Fruit fly (Drosophila melanogaster) whole organism, embryonic: ENCODE measurements around the gene Srg3.

Experiments
- Aef1 ChIP-seq: fragments of 200-800 bp; sonication (Bioruptor generic); IDR thresholded peaks from 3 replicates; pipeline ENCODE4 v1.3.6; 2022; ENCODE audit warnings: missing biosample characterization, missing genetic modification characterization
- Atf-2 ChIP-seq: fragments of 200-800 bp; sonication (Bioruptor generic); optimal IDR thresholded peaks from 2 replicates; lab custom pipeline; 2016; ENCODE audit warnings: missing biosample characterization, missing genetic modification characterization
- Atf6 ChIP-seq: fragments of 200-800 bp; sonication (Bioruptor generic); IDR thresholded peaks from 2 replicates; pipeline ENCODE4 v1.3.6; 2022; ENCODE audit warnings: missing biosample characterization, missing genetic modification characterization
- BtbVII ChIP-seq: fragments of 200-800 bp; sonication (Bioruptor generic); optimal IDR thresholded peaks from 3 replicates; lab custom pipeline; 2017; ENCODE audit warnings: missing biosample characterization, mild to moderate bottlenecking, missing genetic modification characterization
- CG10321 ChIP-seq: fragments of 200-800 bp; sonication (Bioruptor generic); IDR thresholded peaks from 2 replicates; pipeline ENCODE4 v1.3.6; 2022; ENCODE audit warnings: missing biosample characterization, missing genetic modification characterization
- CG12659 ChIP-seq: fragments of 200-800 bp; sonication (Bioruptor generic); optimal IDR thresholded peaks from 3 replicates; lab custom pipeline; 2017; ENCODE audit warnings: mild to moderate bottlenecking, missing biosample characterization, missing genetic modification reagents, missing genetic modification characterization
- CG13424 ChIP-seq: fragments of 200-800 bp; sonication (Bioruptor generic); optimal IDR thresholded peaks from 2 replicates; lab custom pipeline; 2019; ENCODE audit warnings: missing biosample characterization, mild to moderate bottlenecking, missing genetic modification characterization, moderate library complexity
- CG14441 ChIP-seq: fragments of 200-800 bp; sonication (Bioruptor generic); IDR thresholded peaks from 2 replicates; pipeline ENCODE4 v1.3.6; 2022; ENCODE audit warnings: missing biosample characterization, missing genetic modification characterization
- CG16863 ChIP-seq: fragments of 200-800 bp; sonication (Bioruptor generic); optimal IDR thresholded peaks from 3 replicates; lab custom pipeline; 2016; ENCODE audit warnings: missing biosample characterization, missing genetic modification characterization
- CG17328 ChIP-seq: fragments of 200-800 bp; sonication (Bioruptor generic); IDR thresholded peaks from 2 replicates; pipeline ENCODE4 v1.3.6; 2022; ENCODE audit warnings: missing biosample characterization, missing genetic modification characterization
- CG17359 ChIP-seq: fragments of 200-800 bp; sonication (Bioruptor generic); optimal IDR thresholded peaks from 3 replicates; lab custom pipeline; 2018; ENCODE audit warnings: missing biosample characterization, mild to moderate bottlenecking, missing genetic modification characterization, moderate library complexity
- CG17612 ChIP-seq: fragments of 200-800 bp; sonication (Bioruptor generic); IDR thresholded peaks from 2 replicates; pipeline ENCODE4 v1.3.6; 2022; ENCODE audit warnings: missing biosample characterization, missing genetic modification characterization
- CG17912 ChIP-seq: fragments of 200-800 bp; sonication (Bioruptor generic); optimal IDR thresholded peaks from 2 replicates; lab custom pipeline; 2018; ENCODE audit warnings: missing biosample characterization, mild to moderate bottlenecking, missing genetic modification characterization
- CG2889 ChIP-seq: fragments of 200-800 bp; sonication (Bioruptor generic); IDR thresholded peaks from 3 replicates; pipeline ENCODE4 v1.3.6; 2022; ENCODE audit warnings: missing biosample characterization, missing genetic modification characterization
- CG33213 ChIP-seq: fragments of 200-800 bp; sonication (Bioruptor generic); optimal IDR thresholded peaks from 3 replicates; lab custom pipeline; 2016; ENCODE audit warnings: missing biosample characterization, missing genetic modification characterization
- CG3995 ChIP-seq: fragments of 200-800 bp; sonication (Bioruptor generic); optimal IDR thresholded peaks from 3 replicates; lab custom pipeline; 2016; ENCODE audit warnings: missing biosample characterization, missing genetic modification characterization
- CG4282 ChIP-seq: fragments of 200-800 bp; sonication (Bioruptor generic); optimal IDR thresholded peaks from 2 replicates; lab custom pipeline; 2016; ENCODE audit warnings: missing biosample characterization, missing genetic modification characterization
- CG4328 ChIP-seq: fragments of 200-800 bp; sonication (Bioruptor generic); optimal IDR thresholded peaks from 3 replicates; lab custom pipeline; 2017; ENCODE audit warnings: missing biosample characterization, missing genetic modification reagents, missing genetic modification characterization
- CG43689 ChIP-seq: fragments of 200-800 bp; sonication (Bioruptor generic); IDR thresholded peaks from 2 replicates; pipeline ENCODE4 v1.3.6; 2022; ENCODE audit warnings: missing biosample characterization, missing genetic modification characterization
- CG4424 ChIP-seq: fragments of 200-800 bp; sonication (Bioruptor generic); optimal IDR thresholded peaks from 3 replicates; lab custom pipeline; 2016; ENCODE audit warnings: missing biosample characterization, missing genetic modification characterization
- CG4820 ChIP-seq: fragments of 200-800 bp; sonication (Bioruptor generic); optimal IDR thresholded peaks from 3 replicates; lab custom pipeline; 2016; ENCODE audit warnings: missing biosample characterization, missing genetic modification characterization
- CG7987 ChIP-seq: fragments of 200-800 bp; sonication (Bioruptor generic); optimal IDR thresholded peaks from 2 replicates; lab custom pipeline; 2018; ENCODE audit warnings: missing biosample characterization, mild to moderate bottlenecking, missing genetic modification characterization, moderate library complexity
- CG9797 ChIP-seq: fragments of 200-800 bp; sonication (Bioruptor generic); optimal IDR thresholded peaks from 3 replicates; lab custom pipeline; 2018; ENCODE audit warnings: missing biosample characterization, mild to moderate bottlenecking, missing genetic modification characterization
- Camta ChIP-seq: fragments of 200-800 bp; sonication (Bioruptor generic); optimal IDR thresholded peaks from 2 replicates; lab custom pipeline; 2016; ENCODE audit warnings: missing biosample characterization, missing genetic modification characterization
- Chrac-16 ChIP-seq: fragments of 200-800 bp; sonication (Bioruptor generic); optimal IDR thresholded peaks from 3 replicates; lab custom pipeline; 2016; ENCODE audit warnings: missing biosample characterization, missing genetic modification characterization
- HLH3B ChIP-seq: fragments of 200-800 bp; sonication (Bioruptor generic); IDR thresholded peaks from 2 replicates; pipeline ENCODE4 v1.3.6; 2022; ENCODE audit warnings: missing biosample characterization, missing genetic modification characterization
- HmgZ ChIP-seq: fragments of 200-800 bp; sonication (Bioruptor generic); optimal IDR thresholded peaks from 2 replicates; lab custom pipeline; 2018; ENCODE audit warnings: missing biosample characterization, mild to moderate bottlenecking, missing genetic modification characterization
- Kr ChIP-seq: fragments of 200-800 bp; sonication (Bioruptor generic); optimal IDR thresholded peaks from 2 replicates; lab custom pipeline; 2017; ENCODE audit warnings: missing biosample characterization, mild to moderate bottlenecking, missing genetic modification characterization
- Oaz ChIP-seq: fragments of 200-800 bp; sonication (Bioruptor generic); IDR thresholded peaks from 2 replicates; pipeline ENCODE4 v1.3.6; 2022; ENCODE audit warnings: missing biosample characterization, missing genetic modification characterization
- PHDP ChIP-seq: fragments of 200-800 bp; sonication (Bioruptor generic); optimal IDR thresholded peaks from 3 replicates; lab custom pipeline; 2018; ENCODE audit warnings: missing biosample characterization, mild to moderate bottlenecking, missing genetic modification characterization, moderate library complexity
- Ptx1 ChIP-seq: fragments of 200-800 bp; sonication (Bioruptor generic); IDR thresholded peaks from 2 replicates; pipeline ENCODE4 v1.3.6; 2022; ENCODE audit warnings: missing biosample characterization, missing genetic modification characterization
- Rx ChIP-seq: fragments of 200-800 bp; sonication (Bioruptor generic); IDR thresholded peaks from 2 replicates; pipeline ENCODE4 v1.3.6; 2022; ENCODE audit warnings: missing biosample characterization, missing genetic modification characterization
- Sox102F ChIP-seq: fragments of 200-800 bp; sonication (Bioruptor generic); optimal IDR thresholded peaks from 2 replicates; lab custom pipeline; 2018; ENCODE audit warnings: missing biosample characterization, mild to moderate bottlenecking, missing genetic modification characterization, moderate library complexity
- ap ChIP-seq: fragments of 200-800 bp; sonication (Bioruptor generic); IDR thresholded peaks from 2 replicates; pipeline ENCODE4 v1.3.6; 2022; ENCODE audit warnings: missing biosample characterization, missing genetic modification characterization
- bowl ChIP-seq: fragments of 200-800 bp; sonication (Bioruptor generic); IDR thresholded peaks from 2 replicates; pipeline ENCODE4 v1.3.6; 2022; ENCODE audit warnings: missing biosample characterization, missing genetic modification characterization
- cas ChIP-seq: fragments of 200-800 bp; sonication (Bioruptor generic); IDR thresholded peaks from 2 replicates; pipeline ENCODE4 v1.3.6; 2022; ENCODE audit warnings: missing biosample characterization, missing genetic modification characterization
- cato ChIP-seq: fragments of 200-800 bp; sonication (Bioruptor generic); optimal IDR thresholded peaks from 2 replicates; lab custom pipeline; 2016; ENCODE audit warnings: missing biosample characterization, missing genetic modification characterization, borderline replicate concordance
- crol ChIP-seq: fragments of 200-800 bp; sonication (Bioruptor generic); IDR thresholded peaks from 2 replicates; pipeline ENCODE4 v1.3.6; 2022; ENCODE audit warnings: missing biosample characterization, missing genetic modification characterization
- gcm2 ChIP-seq: fragments of 200-800 bp; sonication (Bioruptor generic); optimal IDR thresholded peaks from 2 replicates; lab custom pipeline; 2016; ENCODE audit warnings: missing biosample characterization, missing genetic modification characterization
- gro ChIP-seq: fragments of 200-800 bp; sonication (Bioruptor generic); optimal IDR thresholded peaks from 2 replicates; lab custom pipeline; 2016; ENCODE audit warnings: missing biosample characterization, missing genetic modification characterization
- h ChIP-seq: fragments of >200 bp; optimal IDR thresholded peaks from 2 replicates; lab custom pipeline; 2017
- ind ChIP-seq: fragments of 200-800 bp; sonication (Bioruptor generic); optimal IDR thresholded peaks from 3 replicates; lab custom pipeline; 2016; ENCODE audit warnings: missing biosample characterization, missing genetic modification characterization
- kay ChIP-seq: fragments of 200-800 bp; sonication (Bioruptor generic); optimal IDR thresholded peaks from 2 replicates; lab custom pipeline; 2016; ENCODE audit warnings: missing biosample characterization, missing genetic modification characterization
- klu ChIP-seq: fragments of 200-800 bp; sonication (Bioruptor generic); IDR thresholded peaks from 2 replicates; pipeline ENCODE4 v1.3.6; 2022; ENCODE audit warnings: missing biosample characterization, missing genetic modification characterization
- maf-S ChIP-seq: fragments of 200-800 bp; sonication (Bioruptor generic); optimal IDR thresholded peaks from 2 replicates; lab custom pipeline; 2016; ENCODE audit warnings: missing biosample characterization, missing genetic modification characterization
- ranshi ChIP-seq: fragments of 200-800 bp; sonication (Bioruptor generic); IDR thresholded peaks from 2 replicates; pipeline ENCODE4 v1.3.6; 2022; ENCODE audit warnings: missing biosample characterization, missing genetic modification characterization
- rib ChIP-seq: fragments of 200-800 bp; sonication (Bioruptor generic); IDR thresholded peaks from 2 replicates; pipeline ENCODE4 v1.3.6; 2022; ENCODE audit warnings: missing biosample characterization, missing genetic modification characterization
- twi ChIP-seq: fragments of 200-800 bp; optimal IDR thresholded peaks from 2 replicates; lab custom pipeline; 2019; ENCODE audit warnings: missing biosample characterization, mild to moderate bottlenecking, missing genetic modification characterization, moderate library complexity
- zen ChIP-seq: fragments of 200-800 bp; sonication (Bioruptor generic); optimal IDR thresholded peaks from 3 replicates; lab custom pipeline; 2018; ENCODE audit warnings: missing biosample characterization, mild to moderate bottlenecking, missing genetic modification characterization, moderate library complexity
- zen2 ChIP-seq: fragments of 200-800 bp; sonication (Bioruptor generic); IDR thresholded peaks from 3 replicates; pipeline ENCODE4 v1.3.6; 2022; ENCODE audit warnings: missing biosample characterization, missing genetic modification characterization; ENCODE audit not compliant: partially characterized antibody
- zf30C ChIP-seq: fragments of 200-800 bp; sonication (Bioruptor generic); optimal IDR thresholded peaks from 3 replicates; lab custom pipeline; 2018; ENCODE audit warnings: missing biosample characterization, mild to moderate bottlenecking, missing genetic modification characterization
- zfh2 ChIP-seq: fragments of 200-800 bp; sonication (Bioruptor generic); optimal IDR thresholded peaks from 2 replicates; lab custom pipeline; 2016; ENCODE audit warnings: missing biosample characterization, missing genetic modification characterization

Gene Srg3

DNA sequence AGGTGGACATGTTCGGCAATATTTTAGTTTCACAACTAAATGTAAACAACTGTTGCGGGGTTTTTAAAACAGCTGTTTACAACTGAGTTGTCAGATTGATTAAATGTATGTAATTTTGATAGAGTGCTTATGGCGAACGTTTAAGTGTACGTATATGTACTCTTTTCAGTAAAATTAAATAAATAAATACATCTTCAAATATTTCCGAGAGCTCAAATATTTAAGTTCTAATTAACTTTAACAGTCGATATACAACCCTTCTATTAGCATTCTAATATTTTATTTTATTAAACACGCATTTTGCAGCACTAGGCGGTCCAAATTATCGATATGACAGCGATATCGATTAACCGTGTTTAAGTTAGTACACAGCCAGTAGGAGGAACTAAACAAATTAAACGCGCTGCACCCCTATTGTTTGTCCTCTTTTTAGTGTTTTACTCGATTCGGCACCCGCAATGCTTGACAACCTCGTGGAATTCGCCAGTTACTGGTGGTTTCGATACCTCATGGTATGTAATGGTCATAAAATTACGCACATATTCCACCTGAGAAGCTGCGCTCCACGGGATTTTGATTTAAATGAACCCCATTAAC lies 8.6 kb downstream of the Srg3 start, which contains the start of the genes CG3448 and ghi (continued):
- TF ChIP-seq CG4820 (GFP tag; lab: Kevin White, UChicago) (peak; percentile 58), zfh2 (GFP tag; lab: Kevin White, UChicago) (peak; percentile 67), Rx (GFP tag; lab: Robert Waterston, UW) (peak; percentile 22; the same call in 1 of the 2 replicates), Camta (GFP tag; lab: Kevin White, UChicago) (peak; percentile 17), CG14441 (GFP tag; lab: Robert Waterston, UW) (peak; percentile 40; the same call in 1 of the 2 replicates), bowl (no peak), HLH3B (GFP tag; lab: Robert Waterston, UW) (no peak), zen2 (GFP tag; lab: Robert Waterston, UW) (no peak; the same call in 2 of the 3 replicates), HmgZ (peak; percentile 74), Atf-2 (no peak), CG17912 (peak; percentile 6), ind (GFP tag; lab: Kevin White, UChicago) (peak; percentile 73), CG4424 (GFP tag; lab: Kevin White, UChicago) (peak; percentile 75), CG17612 (GFP tag; lab: Robert Waterston, UW) (no peak), CG4282 (GFP tag; lab: Kevin White, UChicago) (no peak), kay (GFP tag; lab: Kevin White, UChicago) (peak; percentile 57), CG12659 (peak; percentile 70), CG13424 (tag; lab: Kevin White, UChicago) (peak; percentile 61), PHDP (tag; lab: Kevin White, UChicago) (peak; percentile 54), ranshi (GFP tag; lab: Robert Waterston, UW) (peak; percentile 43; the same call in 1 of the 2 replicates), CG17328 (GFP tag; lab: Robert Waterston, UW) (0 out of 2 replicates have a peak, but pooled peaks have one; percentile 13), CG10321 (GFP tag; lab: Robert Waterston, UW) (no peak), CG7987 (peak; percentile 66), cas (GFP tag; lab: Robert Waterston, UW) (no peak), gcm2 (no peak), CG3995 (GFP tag; lab: Kevin White, UChicago) (peak; percentile 37), rib (no peak), CG2889 (GFP tag; lab: Robert Waterston, UW) (no peak), maf-S (GFP tag; lab: Kevin White, UChicago) (no peak), CG4328 (peak; percentile 62), Chrac-16 (GFP tag; lab: Kevin White, UChicago) (no peak), crol (no peak), CG16863 (GFP tag; lab: Kevin White, UChicago) (peak; percentile 1), zf30C (GFP tag; lab: Kevin White, UChicago) (no peak), twi (tag; lab: Kevin White, UChicago) (peak; percentile 13), cato (GFP tag; lab: Kevin White, UChicago) (no peak), h (lab: Kevin White, UChicago) (no peak), zen (tag; lab: Kevin White, UChicago) (peak; percentile 73), Kr (peak; percentile 91), Atf6 (no peak), CG9797 (GFP tag; lab: Kevin White, UChicago) (peak; percentile 14), CG17359 (tag; lab: Kevin White, UChicago) (peak; percentile 73), Oaz (GFP tag; lab: Robert Waterston, UW) (no peak), gro (peak; percentile 41), Aef1 (GFP tag; lab: Robert Waterston, UW) (peak; percentile 58), klu (no peak), Ptx1 (GFP tag; lab: Robert Waterston, UW) (peak; percentile 58), CG43689 (no peak), Sox102F (GFP tag; lab: Kevin White, UChicago) (peak; percentile 52), ap (GFP tag; lab: Robert Waterston, UW) (no peak), CG33213 (peak; percentile 6), BtbVII (GFP tag; lab: Kevin White, UChicago) (peak; percentile 24)
